Fruit fly (Drosophila melanogaster) whole organism, embryonic: Measurements from ENCODE around the gene vers.

Experiments
- Bteb2 ChIP-seq: fragments of 200-800 bp; sonication (Bioruptor generic); optimal IDR thresholded peaks from 2 replicates; lab custom pipeline; 2016; ENCODE audit warnings: missing biosample characterization, missing genetic modification characterization
- CG13894 ChIP-seq: fragments of 200-800 bp; sonication (Bioruptor generic); optimal IDR thresholded peaks from 3 replicates; lab custom pipeline; 2018; ENCODE audit warnings: missing biosample characterization, mild to moderate bottlenecking, missing genetic modification characterization, moderate library complexity
- CG17361 ChIP-seq: fragments of 200-800 bp; sonication (Bioruptor generic); IDR thresholded peaks from 3 replicates; pipeline ENCODE4 v1.3.6; 2022; ENCODE audit warnings: missing biosample characterization, missing genetic modification characterization
- CG4617 ChIP-seq: fragments of 200-800 bp; sonication (Bioruptor generic); optimal IDR thresholded peaks from 3 replicates; lab custom pipeline; 2016; ENCODE audit warnings: missing biosample characterization, missing genetic modification characterization, borderline replicate concordance
- CG4707 ChIP-seq: fragments of 200-800 bp; sonication (Bioruptor generic); optimal IDR thresholded peaks from 2 replicates; lab custom pipeline; 2018; ENCODE audit warnings: missing biosample characterization, mild to moderate bottlenecking, missing genetic modification characterization, moderate library complexity
- CG6791 ChIP-seq: fragments of 200-800 bp; sonication (Bioruptor generic); IDR thresholded peaks from 3 replicates; pipeline ENCODE4 v1.3.6; 2022; ENCODE audit warnings: missing biosample characterization, missing genetic modification characterization; ENCODE audit not compliant: partially characterized antibody
- HmgD ChIP-seq: fragments of 200-800 bp; sonication (Bioruptor generic); optimal IDR thresholded peaks from 3 replicates; lab custom pipeline; 2016; ENCODE audit warnings: missing biosample characterization, missing genetic modification characterization
- Pdp1 ChIP-seq, 2 experiments: fragments of 200-800 bp; sonication (Bioruptor generic); optimal IDR thresholded peaks; 3 replicates each; lab custom pipeline; 2016; ENCODE audit warnings: missing biosample characterization in 2 of 2, missing genetic modification characterization in 2 of 2, mild to moderate bottlenecking in 1 of 2, moderate library complexity in 1 of 2
- YL-1 ChIP-seq: fragments of 200-800 bp; sonication (Bioruptor generic); optimal IDR thresholded peaks from 3 replicates; lab custom pipeline; 2017; ENCODE audit warnings: missing biosample characterization, mild to moderate bottlenecking, missing genetic modification characterization
- dan ChIP-seq: fragments of 200-800 bp; sonication (Bioruptor generic); IDR thresholded peaks from 2 replicates; pipeline ENCODE4 v1.3.6; 2022; ENCODE audit warnings: missing biosample characterization, missing genetic modification characterization
- hkb ChIP-seq, 2 experiments: fragments of 200-800 bp in 1 of 2; fragments of >200 bp in 1 of 2; sonication (Bioruptor generic) in 1 of 2; IDR thresholded peaks in 1 of 2; optimal IDR thresholded peaks in 1 of 2; 2 replicates each; pipeline versions ENCODE4 v1.3.6 to Lab custom; 2017 to 2022; ENCODE audit warnings: missing biosample characterization in 1 of 2, missing genetic modification characterization in 1 of 2
- pan ChIP-seq, 4 experiments: fragments of >200 bp in 3 of 4; fragments of 200-800 bp in 1 of 4; sonication (Bioruptor generic) in 1 of 4; optimal IDR thresholded peaks in 3 of 4; IDR thresholded peaks in 1 of 4; 2 replicates each; pipeline versions ENCODE4 v1.3.6 to Lab custom; 2017 to 2022; ENCODE audit warnings: missing biosample characterization in 2 of 4, missing genetic modification characterization in 2 of 4, mixed read lengths in 1 of 4
- zen2 ChIP-seq: fragments of 200-800 bp; sonication (Bioruptor generic); IDR thresholded peaks from 3 replicates; pipeline ENCODE4 v1.3.6; 2022; ENCODE audit warnings: missing biosample characterization, missing genetic modification characterization; ENCODE audit not compliant: partially characterized antibody

dm6 chr3L:12073861-12074633 lies 41.9 kb upstream of the vers start:
- TF ChIP-seq CG17361 (GFP tag; lab: Robert Waterston, UW) (no peak), hkb (optimal IDR thresholded peaks at IDR 0.05; lab: Kevin White, UChicago) (no peak), hkb (GFP tag; IDR thresholded peaks at IDR 0.05; lab: Robert Waterston, UW) (no peak), HmgD (no peak), zen2 (GFP tag; lab: Robert Waterston, UW) (no peak), Bteb2 (GFP tag; lab: Kevin White, UChicago) (no peak), YL-1 (GFP tag; lab: Kevin White, UChicago) (no peak), dan (no peak), CG13894 (tag; lab: Kevin White, UChicago) (no peak), pan (optimal IDR thresholded peaks at IDR 0.05; lab: Kevin White, UChicago) (no peak), pan (GFP tag; optimal IDR thresholded peaks at IDR 0.05 in 1 of 2, IDR thresholded peaks at IDR 0.05 in 1 of 2) (no peak), CG6791 (GFP tag; lab: Robert Waterston, UW) (no peak), CG4617 (no peak), CG4707 (no peak), Pdp1 (GFP tag; optimal IDR thresholded peaks at IDR 0.05; lab: Kevin White, UChicago) (no peak)
